Fruit fly (Drosophila melanogaster) whole organism, embryonic: ENCODE data around the gene CG32642.

ENCODE experiments used
- Antp ChIP-seq: fragments of 200-800 bp; sonication (Bioruptor generic); optimal IDR thresholded peaks from 3 replicates; lab custom pipeline; 2016; ENCODE audit warnings: missing biosample characterization, missing genetic modification characterization
- BEAF-32 ChIP-seq: fragments of 200-800 bp; sonication (Bioruptor generic); optimal IDR thresholded peaks from 3 replicates; lab custom pipeline; 2017; ENCODE audit warnings: missing biosample characterization, missing genetic modification characterization, mild to moderate bottlenecking, moderate library complexity, missing genetic modification reagents
- BtbVII ChIP-seq: fragments of 200-800 bp; sonication (Bioruptor generic); optimal IDR thresholded peaks from 3 replicates; lab custom pipeline; 2017; ENCODE audit warnings: missing biosample characterization, mild to moderate bottlenecking, missing genetic modification characterization
- CG10959 ChIP-seq: fragments of 200-800 bp; sonication (Bioruptor generic); IDR thresholded peaks from 2 replicates; pipeline ENCODE4 v1.3.6; 2022; ENCODE audit warnings: missing biosample characterization, missing genetic modification characterization
- CG11093 ChIP-seq: fragments of 200-800 bp; sonication (Bioruptor generic); IDR thresholded peaks from 3 replicates; pipeline ENCODE4 v1.3.6; 2022; ENCODE audit warnings: missing biosample characterization, missing genetic modification characterization
- CG11560 ChIP-seq: fragments of 200-800 bp; sonication (Bioruptor generic); IDR thresholded peaks from 3 replicates; pipeline ENCODE4 v1.3.6; 2022; ENCODE audit warnings: missing biosample characterization, missing genetic modification characterization
- CG1233 ChIP-seq: fragments of 200-800 bp; sonication (Bioruptor generic); optimal IDR thresholded peaks from 4 replicates; lab custom pipeline; 2018; ENCODE audit warnings: missing biosample characterization, mild to moderate bottlenecking, missing genetic modification characterization
- CG13287 ChIP-seq: fragments of 200-800 bp; sonication (Bioruptor generic); IDR thresholded peaks from 2 replicates; pipeline ENCODE4 v1.3.6; 2022; ENCODE audit warnings: missing biosample characterization, missing genetic modification characterization; ENCODE audit not compliant: partially characterized antibody
- CG14860 ChIP-seq: fragments of 200-800 bp; sonication (Bioruptor generic); IDR thresholded peaks from 3 replicates; pipeline ENCODE4 v1.3.6; 2022; ENCODE audit warnings: missing biosample characterization, missing genetic modification characterization; ENCODE audit not compliant: partially characterized antibody
- CG15011 ChIP-seq: fragments of 200-800 bp; sonication (Bioruptor generic); optimal IDR thresholded peaks from 3 replicates; lab custom pipeline; 2018; ENCODE audit warnings: missing biosample characterization, mild to moderate bottlenecking, missing genetic modification characterization
- CG15601 ChIP-seq: fragments of 200-800 bp; sonication (Bioruptor generic); optimal IDR thresholded peaks from 3 replicates; lab custom pipeline; 2019; ENCODE audit warnings: missing biosample characterization, mild to moderate bottlenecking, missing genetic modification characterization, moderate library complexity
- CG17186 ChIP-seq: fragments of 200-800 bp; sonication (Bioruptor generic); optimal IDR thresholded peaks from 3 replicates; lab custom pipeline; 2017; ENCODE audit warnings: missing biosample characterization, missing genetic modification reagents, missing genetic modification characterization
- CG18476 ChIP-seq: fragments of 200-800 bp; sonication (Bioruptor generic); optimal IDR thresholded peaks from 2 replicates; lab custom pipeline; 2016; ENCODE audit warnings: missing biosample characterization, mild to moderate bottlenecking, missing genetic modification characterization
- CG18619 ChIP-seq: fragments of 200-800 bp; sonication (Bioruptor generic); optimal IDR thresholded peaks from 3 replicates; lab custom pipeline; 2017; ENCODE audit warnings: missing biosample characterization, mild to moderate bottlenecking, missing genetic modification characterization
- CG4328 ChIP-seq: fragments of 200-800 bp; sonication (Bioruptor generic); optimal IDR thresholded peaks from 3 replicates; lab custom pipeline; 2017; ENCODE audit warnings: missing biosample characterization, missing genetic modification reagents, missing genetic modification characterization
- CG7786 ChIP-seq: fragments of 200-800 bp; sonication (Bioruptor generic); optimal IDR thresholded peaks from 2 replicates; lab custom pipeline; 2016; ENCODE audit warnings: missing biosample characterization, missing genetic modification characterization
- CG7928 ChIP-seq: fragments of 200-800 bp; sonication (Bioruptor generic); optimal IDR thresholded peaks from 2 replicates; lab custom pipeline; 2017; ENCODE audit warnings: missing biosample characterization, mild to moderate bottlenecking, missing genetic modification characterization
- CG8359 ChIP-seq: fragments of 200-800 bp; sonication (Bioruptor generic); optimal IDR thresholded peaks from 2 replicates; lab custom pipeline; 2017; ENCODE audit warnings: missing biosample characterization, mild to moderate bottlenecking, missing genetic modification characterization, borderline replicate concordance
- CG9609 ChIP-seq: fragments of 200-800 bp; sonication (Bioruptor generic); optimal IDR thresholded peaks from 3 replicates; lab custom pipeline; 2016; ENCODE audit warnings: missing biosample characterization, missing genetic modification characterization
- D ChIP-seq, 2 experiments: fragments of 200-800 bp in 1 of 2; fragments of >200 bp in 1 of 2; sonication (Bioruptor generic) in 1 of 2; optimal IDR thresholded peaks; 2 replicates in 1 of 2; 3 replicates in 1 of 2; lab custom pipeline; 2017; ENCODE audit warnings: mild to moderate bottlenecking in 1 of 2, missing biosample characterization in 1 of 2, missing genetic modification characterization in 1 of 2, missing genetic modification reagents in 1 of 2
- Dref ChIP-seq: fragments of 200-800 bp; sonication (Bioruptor generic); IDR thresholded peaks from 2 replicates; pipeline ENCODE4 v1.3.6; 2022; ENCODE audit warnings: missing biosample characterization, missing genetic modification characterization
- E2f2 ChIP-seq: fragments of 200-800 bp; sonication (Bioruptor generic); IDR thresholded peaks from 2 replicates; pipeline ENCODE4 v1.3.6; 2022; ENCODE audit warnings: missing biosample characterization, missing genetic modification characterization
- HLHmδ ChIP-seq: fragments of 200-800 bp; sonication (Bioruptor generic); optimal IDR thresholded peaks from 2 replicates; lab custom pipeline; 2018; ENCODE audit warnings: missing biosample characterization, mild to moderate bottlenecking, missing genetic modification characterization, moderate library complexity
- HmgZ ChIP-seq: fragments of 200-800 bp; sonication (Bioruptor generic); optimal IDR thresholded peaks from 2 replicates; lab custom pipeline; 2018; ENCODE audit warnings: missing biosample characterization, mild to moderate bottlenecking, missing genetic modification characterization
- Kr ChIP-seq: fragments of 200-800 bp; sonication (Bioruptor generic); optimal IDR thresholded peaks from 2 replicates; lab custom pipeline; 2017; ENCODE audit warnings: missing biosample characterization, mild to moderate bottlenecking, missing genetic modification characterization
- Mes4 ChIP-seq: fragments of 200-800 bp; sonication (Bioruptor generic); optimal IDR thresholded peaks from 2 replicates; lab custom pipeline; 2016; ENCODE audit warnings: missing biosample characterization, missing genetic modification characterization
- NC2α ChIP-seq: fragments of 200-800 bp; sonication (Bioruptor generic); optimal IDR thresholded peaks from 2 replicates; lab custom pipeline; 2016; ENCODE audit warnings: missing biosample characterization, missing genetic modification characterization
- Oaz ChIP-seq: fragments of 200-800 bp; sonication (Bioruptor generic); IDR thresholded peaks from 2 replicates; pipeline ENCODE4 v1.3.6; 2022; ENCODE audit warnings: missing biosample characterization, missing genetic modification characterization
- Optix ChIP-seq: fragments of 200-800 bp; sonication (Bioruptor generic); IDR thresholded peaks from 3 replicates; pipeline ENCODE4 v1.3.6; 2022; ENCODE audit warnings: missing biosample characterization, missing genetic modification characterization
- Ravus ChIP-seq: fragments of 200-800 bp; sonication (Bioruptor generic); IDR thresholded peaks from 2 replicates; pipeline ENCODE4 v1.3.6; 2022; ENCODE audit warnings: missing biosample characterization, missing genetic modification characterization
- Usf ChIP-seq: fragments of 200-800 bp; sonication (Bioruptor generic); optimal IDR thresholded peaks from 2 replicates; lab custom pipeline; 2017; ENCODE audit warnings: missing genotype, missing biosample characterization, missing genetic modification characterization
- abd-A ChIP-seq: fragments of 200-800 bp; sonication (Bioruptor generic); optimal IDR thresholded peaks from 3 replicates; lab custom pipeline; 2019; ENCODE audit warnings: missing biosample characterization, mild to moderate bottlenecking, missing genetic modification characterization, moderate library complexity
- ara ChIP-seq: fragments of 200-800 bp; sonication (Bioruptor generic); IDR thresholded peaks from 2 replicates; pipeline ENCODE4 v1.3.6; 2022; ENCODE audit warnings: missing biosample characterization, missing genetic modification characterization
- chif ChIP-seq, 2 experiments: fragments of 200-800 bp; sonication (Bioruptor generic); optimal IDR thresholded peaks; 3 replicates each; lab custom pipeline; 2016; ENCODE audit warnings: missing biosample characterization in 2 of 2, missing genetic modification characterization in 2 of 2
- dimm ChIP-seq: fragments of 200-800 bp; sonication (Bioruptor generic); IDR thresholded peaks from 2 replicates; pipeline ENCODE4 v1.3.6; 2022; ENCODE audit warnings: missing biosample characterization, missing genetic modification characterization
- en ChIP-seq: fragments of 200-800 bp; sonication (Bioruptor generic); optimal IDR thresholded peaks from 2 replicates; lab custom pipeline; 2016; ENCODE audit warnings: missing biosample characterization, missing genetic modification characterization
- gfzf ChIP-seq: fragments of 200-800 bp; sonication (Bioruptor generic); optimal IDR thresholded peaks from 2 replicates; lab custom pipeline; 2016; ENCODE audit warnings: missing biosample characterization, mild to moderate bottlenecking, missing genetic modification characterization, moderate library complexity
- inv ChIP-seq: fragments of 200-800 bp; sonication (Bioruptor generic); IDR thresholded peaks from 2 replicates; pipeline ENCODE4 v1.3.6; 2022; ENCODE audit warnings: missing biosample characterization, missing genetic modification characterization; ENCODE audit not compliant: partially characterized antibody
- jing ChIP-seq: fragments of 200-800 bp; sonication (Bioruptor generic); optimal IDR thresholded peaks from 2 replicates; lab custom pipeline; 2018; ENCODE audit warnings: missing biosample characterization, mild to moderate bottlenecking, missing genetic modification characterization
- lola ChIP-seq, 3 experiments: fragments of >200 bp in 2 of 3; fragments of 200-800 bp in 1 of 3; sonication (Bioruptor generic) in 1 of 3; optimal IDR thresholded peaks; 2 replicates each; lab custom pipeline; 2017 to 2019; ENCODE audit warnings: missing biosample characterization in 3 of 3, missing genetic modification characterization in 3 of 3, mild to moderate bottlenecking in 1 of 3, moderate library complexity in 1 of 3
- lov ChIP-seq, 2 experiments: fragments of 200-800 bp in 1 of 2; fragments of >200 bp in 1 of 2; sonication (Bioruptor generic) in 1 of 2; IDR thresholded peaks in 1 of 2; optimal IDR thresholded peaks in 1 of 2; 2 replicates in 1 of 2; 3 replicates in 1 of 2; pipeline versions ENCODE4 v1.3.6 to Lab custom; 2017 to 2022; ENCODE audit warnings: missing biosample characterization in 1 of 2, missing genetic modification characterization in 1 of 2
- phol ChIP-seq: fragments of 200-800 bp; sonication (Bioruptor generic); optimal IDR thresholded peaks from 3 replicates; lab custom pipeline; 2018; ENCODE audit warnings: missing biosample characterization, mild to moderate bottlenecking, missing genetic modification characterization, moderate library complexity
- psq ChIP-seq: fragments of 200-800 bp; sonication (Bioruptor generic); optimal IDR thresholded peaks from 2 replicates; lab custom pipeline; 2017; ENCODE audit warnings: missing biosample characterization, missing genetic modification characterization
- schlank ChIP-seq: fragments of 200-800 bp; sonication (Bioruptor generic); optimal IDR thresholded peaks from 2 replicates; lab custom pipeline; 2018; ENCODE audit warnings: missing biosample characterization, mild to moderate bottlenecking, missing genetic modification characterization
- sens ChIP-seq: fragments of 200-800 bp; sonication (Bioruptor generic); peaks from one replicate; lab custom pipeline; 2016; ENCODE audit warnings: missing biosample characterization, missing genetic modification characterization
- sob ChIP-seq: fragments of 200-800 bp; sonication (Bioruptor generic); IDR thresholded peaks from 2 replicates; pipeline ENCODE4 v1.3.6; 2022; ENCODE audit warnings: missing biosample characterization, missing genetic modification characterization
- tll ChIP-seq, 2 experiments: fragments of 200-800 bp in 1 of 2; fragments of >200 bp in 1 of 2; sonication (Bioruptor generic) in 1 of 2; optimal IDR thresholded peaks; 2 replicates each; lab custom pipeline; 2017 to 2019; ENCODE audit warnings: missing biosample characterization in 2 of 2, missing genetic modification characterization in 2 of 2, mild to moderate bottlenecking in 1 of 2, moderate library complexity in 1 of 2
- tna ChIP-seq: fragments of 200-800 bp; sonication (Bioruptor generic); IDR thresholded peaks from 2 replicates; pipeline ENCODE4 v1.3.6; 2022; ENCODE audit warnings: missing biosample characterization, missing genetic modification characterization; ENCODE audit not compliant: partially characterized antibody
- unc-4 ChIP-seq: fragments of 200-800 bp; sonication (Bioruptor generic); IDR thresholded peaks from 2 replicates; pipeline ENCODE4 v1.3.6; 2022; ENCODE audit warnings: missing biosample characterization, missing genetic modification characterization; ENCODE audit not compliant: partially characterized antibody

Gene CG32642

dm6 chrX:12939951-12940350, 19.1 kb upstream of the CG32642 start (continued):
- TF ChIP-seq BEAF-32 (GFP tag; lab: Kevin White, UChicago) = no peak
- no peak for TF ChIP-seq Usf
- TF ChIP-seq Ravus = no peak
- TF ChIP-seq tna (GFP tag; lab: Robert Waterston, UW) = no peak
- no peak for TF ChIP-seq dimm
- TF ChIP-seq CG15601 (tag; lab: Kevin White, UChicago) = no peak
- TF ChIP-seq Optix = no peak
- no peak for TF ChIP-seq BtbVII (GFP tag; lab: Kevin White, UChicago)
- no peak for TF ChIP-seq jing (GFP tag; lab: Kevin White, UChicago)
- TF ChIP-seq en (GFP tag; lab: Kevin White, UChicago) = no peak
- no peak for TF ChIP-seq sob (GFP tag; lab: Robert Waterston, UW)
- no peak for TF ChIP-seq CG11093 (GFP tag; lab: Robert Waterston, UW)
- TF ChIP-seq CG11560 (tag; lab: Robert Waterston, UW) = no peak
- TF ChIP-seq tll (GFP tag; optimal IDR thresholded peaks at IDR 0.05; lab: Kevin White, UChicago) = peak in 1 of 2 experiments; percentile 66
- peak; percentile 11 for TF ChIP-seq phol (tag; lab: Kevin White, UChicago)
- no peak for TF ChIP-seq CG14860 (GFP tag; lab: Robert Waterston, UW)
- no peak for TF ChIP-seq gfzf (GFP tag; lab: Kevin White, UChicago)
- TF ChIP-seq Kr = no peak
- TF ChIP-seq unc-4 (GFP tag; lab: Robert Waterston, UW) = no peak
- TF ChIP-seq D (optimal IDR thresholded peaks at IDR 0.05; lab: Kevin White, UChicago) = no peak
- TF ChIP-seq D (GFP tag; optimal IDR thresholded peaks at IDR 0.05; lab: Kevin White, UChicago) = peak; percentile 22
- TF ChIP-seq lola (GFP tag; optimal IDR thresholded peaks at IDR 0.05; lab: Kevin White, UChicago) = peak in 1 of 3 experiments; percentile 44
- TF ChIP-seq CG1233 (GFP tag; lab: Kevin White, UChicago) = no peak
- no peak for TF ChIP-seq CG7928 (GFP tag; lab: Kevin White, UChicago)
- TF ChIP-seq lov (optimal IDR thresholded peaks at IDR 0.05; lab: Kevin White, UChicago) = no peak
- 0 out of 3 replicates have a peak, but pooled peaks have one; percentile 41 for TF ChIP-seq lov (GFP tag; IDR thresholded peaks at IDR 0.05; lab: Robert Waterston, UW)
- TF ChIP-seq NC2α = no peak
- TF ChIP-seq psq (GFP tag; lab: Kevin White, UChicago) = no peak
- no peak for TF ChIP-seq CG4328 (GFP tag; lab: Kevin White, UChicago)
- no peak for TF ChIP-seq abd-A (tag; lab: Kevin White, UChicago)
- peak; percentile 86 for TF ChIP-seq sens
- TF ChIP-seq inv = no peak
- peak in 1 of 2 experiments; percentile 30 for TF ChIP-seq chif (GFP tag; optimal IDR thresholded peaks at IDR 0.05; lab: Kevin White, UChicago)
- TF ChIP-seq CG18476 (GFP tag; lab: Kevin White, UChicago) = peak; percentile 7
- TF ChIP-seq Dref (GFP tag; lab: Robert Waterston, UW) = no peak
- TF ChIP-seq schlank (tag; lab: Kevin White, UChicago) = no peak
- TF ChIP-seq HmgZ (tag; lab: Kevin White, UChicago) = no peak
- no peak for TF ChIP-seq Antp (GFP tag; lab: Kevin White, UChicago)
- TF ChIP-seq CG17186 (GFP tag; lab: Kevin White, UChicago) = no peak
- TF ChIP-seq HLHmδ = no peak
- 0 out of 2 replicates have a peak, but pooled peaks have one; percentile 39 for TF ChIP-seq CG10959
- TF ChIP-seq CG9609 (GFP tag; lab: Kevin White, UChicago) = no peak
- TF ChIP-seq E2f2 (GFP tag; lab: Robert Waterston, UW) = no peak
- TF ChIP-seq Oaz (GFP tag; lab: Robert Waterston, UW) = no peak
- no peak for TF ChIP-seq CG13287 (GFP tag; lab: Robert Waterston, UW)
- no peak for TF ChIP-seq CG8359 (GFP tag; lab: Kevin White, UChicago)
- TF ChIP-seq ara (GFP tag; lab: Robert Waterston, UW) = peak; percentile 51
- no peak for TF ChIP-seq CG7786 (GFP tag; lab: Kevin White, UChicago)
- no peak for TF ChIP-seq Mes4
- TF ChIP-seq CG18619 (GFP tag; lab: Kevin White, UChicago) = no peak
- TF ChIP-seq CG15011 (GFP tag; lab: Kevin White, UChicago) = no peak
